Fruit fly (Drosophila melanogaster): ENCODE data around the gene ninaA.

ninaA gene

DNA sequence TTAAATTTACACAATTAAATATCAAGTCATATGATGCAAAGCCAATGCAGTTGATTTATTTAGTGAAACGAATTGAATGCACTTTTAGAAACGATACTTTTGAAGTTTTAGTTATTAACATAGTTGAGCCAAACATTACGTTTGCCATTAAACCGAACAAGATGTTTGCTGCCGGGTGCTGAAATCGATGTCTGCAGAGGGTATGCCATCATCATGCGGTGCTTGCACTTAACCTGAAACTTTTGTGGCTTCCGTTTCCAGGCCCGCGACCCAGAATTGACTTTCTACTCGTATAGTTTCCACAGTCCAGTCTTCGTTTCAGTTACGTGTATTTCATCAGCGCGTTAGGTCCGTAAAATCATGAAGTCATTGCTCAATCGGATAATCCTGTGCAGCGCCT lies at the start of gene ninaA:
TSS of gene ninaA (plus strand) at position 301 of the 400 bp plus-strand sequence.
- TF ChIP-seq CG8478 (optimal IDR thresholded peaks at IDR 0.05) (no peak), CTCF (optimal IDR thresholded peaks at IDR 0.05) (no peak)

dm6 chr2L:827516-828362 lies 49.4 kb upstream of the ninaA start:
- no peak for TF ChIP-seq CG8478 (optimal IDR thresholded peaks at IDR 0.05)

dm6 chr2L:837989-838388 lies 39.1 kb upstream of the ninaA start:
- TF ChIP-seq CG8478 (optimal IDR thresholded peaks at IDR 0.05) (no peak), CTCF (optimal IDR thresholded peaks at IDR 0.05) (no peak)

dm6 chr2L:838786-839185 lies 38.3 kb upstream of the ninaA start:
- TF ChIP-seq CTCF (optimal IDR thresholded peaks at IDR 0.05) (no peak), CG8478 (optimal IDR thresholded peaks at IDR 0.05) (no peak)

DNA sequence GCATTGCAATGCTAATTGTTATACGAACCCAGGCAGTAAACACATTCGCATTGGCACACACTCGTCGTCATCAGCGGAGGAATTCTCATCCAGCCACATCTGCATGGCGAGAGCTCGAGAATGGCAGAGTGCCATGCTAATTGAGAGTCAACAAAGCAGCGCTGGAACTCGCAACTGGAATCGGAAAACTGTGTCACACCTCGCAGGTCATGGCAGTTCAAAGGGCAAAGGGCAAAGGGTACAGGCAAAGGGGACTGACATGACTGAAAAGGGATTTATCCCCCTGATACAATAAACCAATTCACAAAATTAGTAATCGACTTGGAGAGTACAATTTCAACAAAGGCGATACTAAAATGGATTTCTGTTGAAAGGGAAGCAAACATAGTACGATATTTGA lies 37.1 kb upstream of the ninaA start:
- TF ChIP-seq CTCF (optimal IDR thresholded peaks at IDR 0.05) = no peak
- TF ChIP-seq CG8478 (optimal IDR thresholded peaks at IDR 0.05) = no peak

DNA sequence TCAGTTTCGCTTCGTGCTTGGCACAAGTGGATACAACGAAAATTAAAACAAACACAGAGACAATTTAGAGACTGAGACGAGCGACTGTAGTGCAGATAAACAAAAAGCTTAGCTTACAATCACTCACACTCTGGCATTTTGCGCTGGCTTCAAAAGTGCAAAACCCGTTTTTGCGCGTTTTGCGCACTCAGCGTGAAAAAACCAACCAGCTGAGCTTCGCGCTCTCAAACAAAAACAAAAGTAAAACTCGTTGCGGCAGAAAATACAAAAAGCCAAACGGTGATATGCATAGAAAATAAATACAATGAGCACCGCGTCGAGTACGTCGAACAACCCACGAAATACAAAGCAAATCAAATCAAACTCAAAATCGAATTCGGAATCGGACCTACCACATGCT lies 36.4 kb upstream of the ninaA start:
- TF ChIP-seq CTCF (optimal IDR thresholded peaks at IDR 0.05) (no peak), CG8478 (optimal IDR thresholded peaks at IDR 0.05) (no peak)

DNA sequence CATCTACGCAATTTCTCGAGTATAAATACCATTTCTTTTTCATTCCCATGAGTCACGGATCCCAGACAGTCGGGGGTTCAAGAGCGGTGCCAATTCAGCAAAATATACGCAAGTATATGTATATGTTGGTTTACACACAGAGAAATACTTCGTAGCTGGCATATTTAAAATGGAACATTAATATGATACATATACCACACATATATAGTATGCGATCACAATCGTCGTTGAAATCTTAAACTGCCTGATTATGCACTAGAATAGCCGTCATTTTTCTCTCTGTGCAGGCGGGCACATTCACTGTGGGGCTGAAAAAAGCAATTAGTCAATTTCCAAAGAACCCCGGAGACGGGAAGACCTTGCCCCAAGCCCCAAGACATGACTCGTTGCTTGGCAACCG lies 35.4 kb upstream of the ninaA start:
- TF ChIP-seq CG8478 (optimal IDR thresholded peaks at IDR 0.05) (no peak), CTCF (optimal IDR thresholded peaks at IDR 0.05) (no peak)

DNA sequence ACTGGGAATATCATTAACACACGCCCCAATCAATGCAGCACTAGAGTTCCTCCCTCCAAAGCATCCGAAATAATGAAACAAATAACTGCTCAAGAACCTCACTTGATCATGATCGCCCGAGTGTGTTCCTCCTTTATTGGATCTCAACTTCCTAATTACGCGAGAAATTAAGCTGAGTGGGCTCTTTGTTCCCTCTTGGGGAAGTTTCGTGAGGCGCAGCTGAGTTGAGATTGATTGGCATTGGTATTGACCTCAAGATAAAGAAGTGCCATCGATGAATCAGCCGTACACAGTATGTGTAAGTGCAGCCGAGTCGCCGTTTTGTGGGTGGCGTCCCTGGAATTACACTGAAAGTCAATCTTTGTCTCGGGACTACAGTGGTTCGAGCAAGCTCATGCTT lies 34.2 kb upstream of the ninaA start:
- TF ChIP-seq CG8478 (optimal IDR thresholded peaks at IDR 0.05) (no peak), CTCF (optimal IDR thresholded peaks at IDR 0.05) (no peak)

- TF ChIP-seq CG8478 (optimal IDR thresholded peaks at IDR 0.05) (no peak), CTCF (optimal IDR thresholded peaks at IDR 0.05) (no peak)
Measured at dm6 chr2L:843301-843700, 33.8 kb upstream of the ninaA start.

DNA sequence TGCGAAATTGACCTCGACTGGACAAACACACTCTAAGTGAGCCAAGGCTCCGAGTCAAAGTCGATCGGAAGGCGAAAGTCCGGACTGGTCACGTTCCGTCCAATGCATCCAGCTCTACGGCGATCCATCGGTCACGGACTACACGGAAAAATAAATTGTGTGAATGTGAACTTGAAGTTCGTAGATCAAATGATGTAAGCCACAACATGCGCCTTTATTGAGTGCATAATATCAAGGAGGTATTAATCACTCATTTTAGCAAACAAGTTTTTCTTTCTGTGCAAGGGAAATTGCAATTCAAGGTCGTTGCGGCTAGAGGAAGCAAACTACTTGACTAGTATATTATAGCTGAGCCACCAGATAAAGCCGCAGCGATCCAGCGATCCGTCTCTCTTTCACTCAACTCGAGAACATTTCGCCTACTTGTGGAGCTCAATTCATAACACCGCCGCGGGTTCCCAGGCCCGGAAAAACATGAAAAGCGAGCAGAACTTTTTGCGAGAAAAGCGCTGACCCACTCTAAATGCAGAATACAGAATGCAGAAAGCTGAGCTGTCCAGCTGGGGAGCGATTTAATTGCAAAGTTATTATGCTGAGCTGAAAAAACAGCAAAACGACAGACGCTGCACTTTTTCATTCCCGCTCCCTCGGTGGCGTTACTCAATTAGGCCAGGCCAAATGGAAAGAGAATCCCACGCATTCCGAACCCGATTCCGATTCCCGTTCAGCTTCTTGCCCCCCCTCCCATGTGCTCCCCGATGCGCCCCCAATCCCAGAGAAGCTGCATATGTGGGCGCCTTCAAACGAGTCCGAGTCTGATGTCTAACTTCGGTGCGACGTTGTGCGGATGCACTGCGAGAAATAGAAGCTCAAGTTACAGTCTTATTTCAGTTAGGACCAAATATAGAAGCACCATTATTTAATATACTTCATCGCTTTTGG lies 33.0 kb upstream of the ninaA start:
- TF ChIP-seq CG8478 (optimal IDR thresholded peaks at IDR 0.05) (no peak), CTCF (optimal IDR thresholded peaks at IDR 0.05) (no peak)

dm6 chr2L:845341-846004 lies 31.6 kb upstream of the ninaA start:
- TF ChIP-seq CTCF (optimal IDR thresholded peaks at IDR 0.05) (no peak), CG8478 (optimal IDR thresholded peaks at IDR 0.05) (no peak)

dm6 chr2L:846167-846868 lies 30.8 kb upstream of the ninaA start:
- TF ChIP-seq CTCF (optimal IDR thresholded peaks at IDR 0.05) = no peak
- no peak for TF ChIP-seq CG8478 (optimal IDR thresholded peaks at IDR 0.05)

- TF ChIP-seq CTCF (optimal IDR thresholded peaks at IDR 0.05) (no peak), CG8478 (optimal IDR thresholded peaks at IDR 0.05) (no peak)
Measured at dm6 chr2L:847189-847987, 29.7 kb upstream of the ninaA start.

Measured in S2 (cell line).